Fruit fly (Drosophila melanogaster) whole organism, prepupa: ENCODE results near the gene CG11085.

ENCODE experiments used
- CG10669 ChIP-seq: fragments of 200-800 bp; sonication (Bioruptor generic); optimal IDR thresholded peaks from 3 replicates; lab custom pipeline; 2018; ENCODE audit warnings: missing biosample characterization, mild to moderate bottlenecking, missing genetic modification characterization, moderate library complexity
- CG15336 ChIP-seq: fragments of 200-800 bp; sonication (Bioruptor generic); IDR thresholded peaks from 2 replicates; pipeline ENCODE4 v1.3.6; 2022; ENCODE audit warnings: missing biosample characterization, missing genetic modification characterization
- CG1621 ChIP-seq: fragments of 200-800 bp; sonication (Bioruptor generic); optimal IDR thresholded peaks from 3 replicates; lab custom pipeline; 2018; ENCODE audit warnings: missing biosample characterization, mild to moderate bottlenecking, missing genetic modification characterization
- CG32006 ChIP-seq: fragments of 200-800 bp; sonication (Bioruptor generic); optimal IDR thresholded peaks from 3 replicates; lab custom pipeline; 2017; ENCODE audit warnings: missing biosample characterization, mild to moderate bottlenecking, missing genetic modification characterization
- CG34406 ChIP-seq: fragments of 200-800 bp; sonication (Bioruptor generic); optimal IDR thresholded peaks from 3 replicates; lab custom pipeline; 2016; ENCODE audit warnings: missing biosample characterization, missing genetic modification characterization
- Eip75B ChIP-seq: fragments of 200-800 bp; sonication (Bioruptor generic); optimal IDR thresholded peaks from 3 replicates; lab custom pipeline; 2016; ENCODE audit warnings: missing biosample characterization, missing genetic modification characterization
- Ets96B ChIP-seq: fragments of 200-800 bp; optimal IDR thresholded peaks from 2 replicates; lab custom pipeline; 2019; ENCODE audit warnings: missing biosample characterization, mild to moderate bottlenecking, missing genetic modification characterization, moderate library complexity
- Lpt ChIP-seq: fragments of 200-800 bp; sonication (Bioruptor generic); optimal IDR thresholded peaks from 3 replicates; lab custom pipeline; 2016; ENCODE audit warnings: missing biosample characterization, missing genetic modification characterization
- Met ChIP-seq: fragments of 200-800 bp; sonication (Bioruptor generic); optimal IDR thresholded peaks from 3 replicates; lab custom pipeline; 2016; ENCODE audit warnings: missing biosample characterization, missing genetic modification characterization
- Sox102F ChIP-seq: fragments of 200-800 bp; sonication (Bioruptor generic); optimal IDR thresholded peaks from 2 replicates; lab custom pipeline; 2016; ENCODE audit warnings: missing biosample characterization, mild to moderate bottlenecking, missing genetic modification characterization
- dsx ChIP-seq: fragments of 200-800 bp; optimal IDR thresholded peaks from 3 replicates; lab custom pipeline; 2019; ENCODE audit warnings: missing biosample characterization, mild to moderate bottlenecking, missing genetic modification characterization, moderate library complexity; ENCODE audit not compliant: poor library complexity, severe bottlenecking
- net ChIP-seq: fragments of 200-800 bp; sonication (Bioruptor generic); optimal IDR thresholded peaks from 3 replicates; lab custom pipeline; 2016; ENCODE audit warnings: missing biosample characterization, missing genetic modification characterization
- ss ChIP-seq, 2 experiments: fragments of 200-800 bp; sonication (Bioruptor generic); optimal IDR thresholded peaks; 2 replicates in 1 of 2; 3 replicates in 1 of 2; lab custom pipeline; 2017 to 2018; ENCODE audit warnings: mild to moderate bottlenecking in 2 of 2, missing biosample characterization in 2 of 2, missing genetic modification characterization in 2 of 2, moderate library complexity in 1 of 2
- svp ChIP-seq: fragments of 200-800 bp; sonication (Bioruptor generic); peaks from one replicate; lab custom pipeline; 2016; ENCODE audit warnings: missing biosample characterization, missing genetic modification characterization

Gene CG11085

DNA sequence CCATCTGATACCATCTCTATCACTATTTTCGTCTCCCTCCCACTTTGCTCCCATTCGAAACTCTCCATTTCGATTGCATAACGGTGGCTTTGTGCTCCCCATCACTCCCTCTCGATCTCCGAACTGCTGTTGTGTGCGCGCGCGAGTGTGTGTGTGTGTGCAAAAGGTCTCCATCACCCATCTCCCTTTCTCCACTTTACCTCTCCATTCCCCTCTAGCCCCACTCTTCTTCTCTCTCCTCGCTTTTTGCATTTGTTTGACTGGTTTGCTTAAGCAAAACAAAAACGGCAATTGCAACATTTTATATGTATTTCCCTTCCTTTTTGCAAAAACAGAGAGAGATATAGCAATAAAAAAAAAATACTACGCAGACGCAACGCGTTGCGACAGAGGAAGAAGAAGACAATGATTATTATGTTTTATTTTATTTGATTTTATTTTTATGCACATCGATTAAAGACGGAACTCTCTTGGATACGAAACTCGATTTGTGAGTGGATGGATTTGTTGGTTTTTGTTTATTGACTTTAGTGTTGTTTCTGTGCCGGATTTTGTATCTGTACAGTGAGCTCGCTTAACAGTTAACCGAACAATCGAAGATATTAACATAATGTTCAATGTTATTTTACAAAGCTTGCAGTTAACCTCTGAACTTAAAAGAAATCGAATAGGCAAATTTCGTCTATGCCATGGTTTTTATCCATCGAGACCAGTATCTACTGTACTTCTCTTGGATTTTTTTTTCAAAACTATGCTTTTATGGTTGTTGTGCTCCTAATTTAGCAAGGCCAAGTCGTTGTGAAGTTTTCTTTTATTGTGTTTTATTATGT lies 53.8 kb downstream of the CG11085 start (continued):
- TF ChIP-seq CG10669 (GFP tag; lab: Kevin White, UChicago) = peak; percentile 72
- peak; percentile 82 for TF ChIP-seq svp (GFP tag; lab: Kevin White, UChicago)
- TF ChIP-seq dsx = peak; percentile 91
- peak; percentile 84 for TF ChIP-seq CG15336 (GFP tag; lab: Robert Waterston, UW)
- peak; percentile 74 to 87 for TF ChIP-seq ss (GFP tag; optimal IDR thresholded peaks at IDR 0.05; lab: Kevin White, UChicago)
- TF ChIP-seq Eip75B (GFP tag; lab: Kevin White, UChicago) = peak; percentile 69
- TF ChIP-seq Lpt (GFP tag; lab: Kevin White, UChicago) = peak; percentile 40
- TF ChIP-seq CG34406 = peak; percentile 63
- peak; percentile 74 for TF ChIP-seq CG32006 (GFP tag; lab: Kevin White, UChicago)
- peak; percentile 50 for TF ChIP-seq net (GFP tag; lab: Kevin White, UChicago)
- peak; percentile 76 for TF ChIP-seq Sox102F (GFP tag; lab: Kevin White, UChicago)
- peak; percentile 56 for TF ChIP-seq CG1621 (tag; lab: Kevin White, UChicago)
- TF ChIP-seq Met (GFP tag; lab: Kevin White, UChicago) = peak; percentile 80
- TF ChIP-seq Ets96B (tag; lab: Kevin White, UChicago) = peak; percentile 50
